Worm (Caenorhabditis elegans) whole organism, early embryonic: ENCODE data around the gene T10G3.4.

Experiments
- ama-1 ChIP-seq: fragments of 150-350 bp; optimal IDR thresholded peaks from 2 replicates; lab custom pipeline; 2014
- flt-1 ChIP-seq: fragments of 200-800 bp; sonication (Bioruptor generic); IDR thresholded peaks from 2 replicates; pipeline ENCODE4 v1.3.6; 2022; ENCODE audit warnings: missing genetic modification characterization, missing compliant biosample characterization
- hmbx-1 ChIP-seq: sonication (generic microtip); optimal IDR thresholded peaks from 2 replicates; lab custom pipeline; 2016; ENCODE audit warnings: mild to moderate bottlenecking, missing genetic modification characterization, missing compliant biosample characterization
- pes-1 ChIP-seq: fragments of 200-800 bp; sonication (Bioruptor generic); IDR thresholded peaks from 2 replicates; pipeline ENCODE4 v1.3.6; 2022; ENCODE audit warnings: missing genetic modification reagents, missing genetic modification characterization, missing compliant biosample characterization
- scrt-1 ChIP-seq: fragments of 200-800 bp; sonication (Bioruptor generic); IDR thresholded peaks from 2 replicates; pipeline ENCODE4 v1.3.6; 2022; ENCODE audit warnings: missing genetic modification characterization, missing compliant biosample characterization
- sea-1 ChIP-seq: fragments of 200-800 bp; sonication (Bioruptor generic); conservative IDR thresholded peaks from 2 replicates; pipeline ENCODE4 v1.3.6; 2022; ENCODE audit warnings: missing genetic modification characterization, missing compliant biosample characterization
- tra-4 ChIP-seq: sonication (generic microtip); optimal IDR thresholded peaks from 2 replicates; lab custom pipeline; 2017; ENCODE audit warnings: missing genetic modification characterization, missing compliant biosample characterization

- TF ChIP-seq ama-1 (no peak), tra-4 (tag; lab: Kevin White, UChicago) (no peak), hmbx-1 (tag; lab: Kevin White, UChicago) (no peak), sea-1 (GFP tag; lab: Robert Waterston, UW) (no peak), scrt-1 (no peak), flt-1 (GFP tag; lab: Robert Waterston, UW) (no peak), pes-1 (GFP tag; lab: Robert Waterston, UW) (no peak)
These were observed 30.9 kb downstream of the T10G3.4 start, which contains the start of gene lurp-2 for ce11 chrV:13453334-13453733.
